Worm (Caenorhabditis elegans) whole organism, young adult: ENCODE measurements around the gene Y39B6A.29.

ENCODE experiments used
- B0035.1 ChIP-seq: sonication (generic microtip); optimal IDR thresholded peaks from 2 replicates; lab custom pipeline; 2016; ENCODE audit warnings: missing genetic modification characterization, mild to moderate bottlenecking, missing compliant biosample characterization, missing genotype, missing genetic modification reagents
- C06A6.2 ChIP-seq: fragments of 200-800 bp; sonication (Bioruptor generic); conservative IDR thresholded peaks from 2 replicates; pipeline ENCODE4 v1.3.6; 2022; ENCODE audit warnings: missing genetic modification characterization, missing compliant biosample characterization
- F33H1.4 ChIP-seq: fragments of 200-800 bp; sonication (Bioruptor generic); IDR thresholded peaks from 2 replicates; pipeline ENCODE4 v1.3.6; 2022; ENCODE audit warnings: missing genetic modification reagents, missing genetic modification characterization, missing compliant biosample characterization
- F49E8.2 ChIP-seq: sonication (generic microtip); optimal IDR thresholded peaks from 3 replicates; lab custom pipeline; 2017; ENCODE audit warnings: missing genetic modification characterization, mild to moderate bottlenecking, missing compliant biosample characterization, antibody characterized with exemption, moderate library complexity; ENCODE audit not compliant: insufficient read depth
- F57C9.4 ChIP-seq: sonication (generic microtip); optimal IDR thresholded peaks from 2 replicates; lab custom pipeline; 2017; ENCODE audit warnings: mild to moderate bottlenecking, missing genetic modification characterization, missing compliant biosample characterization
- K11D2.4 ChIP-seq: fragments of 200-800 bp; sonication (Bioruptor generic); IDR thresholded peaks from 2 replicates; pipeline ENCODE4 v1.3.6; 2022; ENCODE audit warnings: missing genetic modification reagents, missing genetic modification characterization, missing compliant biosample characterization
- K12H6.12 ChIP-seq: fragments of 200-800 bp; sonication (Bioruptor generic); optimal IDR thresholded peaks from 2 replicates; lab custom pipeline; 2018; ENCODE audit warnings: mild to moderate bottlenecking, missing genetic modification characterization, missing compliant biosample characterization
- Y53F4B.3 ChIP-seq: fragments of 200-800 bp; sonication (Bioruptor generic); IDR thresholded peaks from 2 replicates; pipeline ENCODE4 v1.3.6; 2022; ENCODE audit warnings: missing genetic modification reagents, missing genetic modification characterization, missing compliant biosample characterization
- ama-1 ChIP-seq, 3 experiments: fragments of 150-350 bp in 1 of 3; sonication (generic microtip) in 2 of 3; optimal IDR thresholded peaks; 2 replicates each; lab custom pipeline; 2014 to 2018; ENCODE audit warnings: missing biosample characterization in 2 of 3, missing genetic modification characterization in 2 of 3, missing genetic modification reagents in 2 of 3
- attf-3 ChIP-seq: fragments of 200-800 bp; sonication (Bioruptor generic); conservative IDR thresholded peaks from 2 replicates; pipeline ENCODE4 v1.3.6; 2022; ENCODE audit warnings: missing genetic modification reagents, missing genetic modification characterization, missing compliant biosample characterization
- attf-5 ChIP-seq: fragments of 200-800 bp; sonication (Bioruptor generic); optimal IDR thresholded peaks from 2 replicates; lab custom pipeline; 2018; ENCODE audit warnings: mild to moderate bottlenecking, missing genetic modification characterization, missing compliant biosample characterization
- attf-6 ChIP-seq: fragments of 200-800 bp; sonication (Bioruptor generic); IDR thresholded peaks from 2 replicates; pipeline ENCODE4 v1.3.6; 2022; ENCODE audit warnings: missing genetic modification reagents, missing genetic modification characterization, missing compliant biosample characterization
- bed-1 ChIP-seq: fragments of 200-800 bp; sonication (Bioruptor generic); IDR thresholded peaks from 2 replicates; pipeline ENCODE4 v1.3.6; 2022; ENCODE audit warnings: missing genetic modification reagents, missing genetic modification characterization, missing compliant biosample characterization
- cebp-1 ChIP-seq, 2 experiments: fragments of 200-800 bp in 1 of 2; sonication (Bioruptor generic) in 1 of 2; sonication (generic microtip) in 1 of 2; IDR thresholded peaks in 1 of 2; optimal IDR thresholded peaks in 1 of 2; 2 replicates each; pipeline versions ENCODE4 v1.3.6 to Lab custom; 2017 to 2022; ENCODE audit warnings: missing compliant biosample characterization in 2 of 2, missing genetic modification characterization in 2 of 2, mild to moderate bottlenecking in 1 of 2, missing genetic modification reagents in 1 of 2, moderate library complexity in 1 of 2
- ceh-100 ChIP-seq: fragments of 200-800 bp; sonication (Bioruptor generic); IDR thresholded peaks from 2 replicates; pipeline ENCODE4 v1.3.6; 2022; ENCODE audit warnings: missing genetic modification reagents, missing genetic modification characterization, missing compliant biosample characterization
- ceh-79 ChIP-seq: sonication (generic microtip); optimal IDR thresholded peaks from 2 replicates; lab custom pipeline; 2017; ENCODE audit warnings: mild to moderate bottlenecking, missing genetic modification characterization, missing compliant biosample characterization
- ceh-91 ChIP-seq: fragments of 200-800 bp; sonication (Bioruptor generic); IDR thresholded peaks from 2 replicates; pipeline ENCODE4 v1.3.6; 2022; ENCODE audit warnings: missing genetic modification reagents, missing genetic modification characterization, missing compliant biosample characterization
- dpff-1 ChIP-seq: sonication (generic microtip); optimal IDR thresholded peaks from 2 replicates; lab custom pipeline; 2017; ENCODE audit warnings: mild to moderate bottlenecking, missing genetic modification characterization, missing compliant biosample characterization
- dpl-1 ChIP-seq: fragments of 150-350 bp; optimal IDR thresholded peaks from 2 replicates; lab custom pipeline; 2014; ENCODE audit warnings: missing biosample characterization, missing genetic modification reagents, missing genetic modification characterization
- efl-1 ChIP-seq: fragments of 150-350 bp; optimal IDR thresholded peaks from 2 replicates; lab custom pipeline; 2014; ENCODE audit warnings: missing biosample characterization, missing genetic modification reagents, missing genetic modification characterization
- egl-18 ChIP-seq: fragments of 200-800 bp; sonication (Bioruptor generic); IDR thresholded peaks from 2 replicates; pipeline ENCODE4 v1.3.6; 2022; ENCODE audit warnings: missing genetic modification reagents, missing genetic modification characterization, missing compliant biosample characterization
- ekl-4 ChIP-seq: fragments of 200-800 bp; sonication (Bioruptor generic); IDR thresholded peaks from 2 replicates; pipeline ENCODE4 v1.3.6; 2022; ENCODE audit warnings: missing genetic modification reagents, missing genetic modification characterization, missing compliant biosample characterization
- hlh-26 ChIP-seq: fragments of 200-800 bp; sonication (Bioruptor generic); conservative IDR thresholded peaks from 2 replicates; pipeline ENCODE4 v1.3.6; 2022; ENCODE audit warnings: missing genetic modification reagents, missing genetic modification characterization, missing compliant biosample characterization
- hrde-1 ChIP-seq: sonication (generic microtip); optimal IDR thresholded peaks from 2 replicates; lab custom pipeline; 2016; ENCODE audit warnings: missing genetic modification characterization, mild to moderate bottlenecking, missing compliant biosample characterization, moderate library complexity, missing genotype, missing genetic modification reagents, borderline replicate concordance
- hsf-1 ChIP-seq: fragments of 200-800 bp; sonication (Bioruptor generic); IDR thresholded peaks from 2 replicates; pipeline ENCODE4 v1.3.6; 2022; ENCODE audit warnings: missing genetic modification reagents, missing genetic modification characterization, missing compliant biosample characterization
- lag-1 ChIP-seq: fragments of 200-800 bp; sonication (Bioruptor generic); IDR thresholded peaks from 2 replicates; pipeline ENCODE4 v1.3.6; 2022; ENCODE audit warnings: missing genetic modification reagents, missing genetic modification characterization, missing compliant biosample characterization
- let-526 ChIP-seq: fragments of 200-800 bp; sonication (Bioruptor generic); IDR thresholded peaks from 2 replicates; pipeline ENCODE4 v1.3.6; 2022; ENCODE audit warnings: missing genetic modification reagents, missing genetic modification characterization, missing compliant biosample characterization
- let-607 ChIP-seq, 2 experiments: fragments of 200-800 bp in 1 of 2; sonication (Bioruptor generic) in 1 of 2; sonication (generic microtip) in 1 of 2; optimal IDR thresholded peaks; 2 replicates each; lab custom pipeline; 2016 to 2018; ENCODE audit warnings: mild to moderate bottlenecking in 2 of 2, missing compliant biosample characterization in 2 of 2, missing genetic modification characterization in 2 of 2, moderate library complexity in 2 of 2, missing genotype in 1 of 2
- lin-26 ChIP-seq: fragments of 200-800 bp; sonication (Bioruptor generic); IDR thresholded peaks from 2 replicates; pipeline ENCODE4 v1.3.6; 2022; ENCODE audit warnings: missing genetic modification reagents, missing genetic modification characterization, missing compliant biosample characterization
- lsl-1 ChIP-seq: fragments of 200-800 bp; sonication (Bioruptor generic); optimal IDR thresholded peaks from 2 replicates; lab custom pipeline; 2018; ENCODE audit warnings: mild to moderate bottlenecking, missing genetic modification characterization, moderate library complexity, missing compliant biosample characterization
- madf-3 ChIP-seq: fragments of 200-800 bp; sonication (Bioruptor generic); IDR thresholded peaks from 2 replicates; pipeline ENCODE4 v1.3.6; 2022; ENCODE audit warnings: missing genetic modification reagents, missing genetic modification characterization, missing compliant biosample characterization
- madf-6 ChIP-seq: fragments of 200-800 bp; sonication (Bioruptor generic); IDR thresholded peaks from 2 replicates; pipeline ENCODE4 v1.3.6; 2022; ENCODE audit warnings: missing genetic modification reagents, missing genetic modification characterization, missing compliant biosample characterization
- madf-8 ChIP-seq: fragments of 200-800 bp; sonication (Bioruptor generic); conservative IDR thresholded peaks from 2 replicates; pipeline ENCODE4 v1.3.6; 2022; ENCODE audit warnings: missing genetic modification reagents, missing genetic modification characterization, missing compliant biosample characterization
- nfya-1 ChIP-seq: sonication (generic microtip); optimal IDR thresholded peaks from 2 replicates; lab custom pipeline; 2017; ENCODE audit warnings: antibody characterized with exemption, missing compliant biosample characterization, missing genetic modification characterization, borderline replicate concordance; ENCODE audit not compliant: insufficient read depth
- nhr-80 ChIP-seq: sonication (generic microtip); optimal IDR thresholded peaks from 2 replicates; lab custom pipeline; 2016; ENCODE audit warnings: missing genetic modification characterization, missing compliant biosample characterization
- rcor-1 ChIP-seq: fragments of 200-800 bp; sonication (Bioruptor generic); IDR thresholded peaks from 2 replicates; pipeline ENCODE4 v1.3.6; 2022; ENCODE audit warnings: missing genetic modification reagents, missing genetic modification characterization, missing compliant biosample characterization
- sea-2 ChIP-seq: fragments of 200-800 bp; sonication (Bioruptor generic); IDR thresholded peaks from 2 replicates; pipeline ENCODE4 v1.3.6; 2022; ENCODE audit warnings: missing genetic modification characterization, missing compliant biosample characterization
- snpc-1.3 ChIP-seq: sonication (generic microtip); optimal IDR thresholded peaks from 2 replicates; lab custom pipeline; 2017; ENCODE audit warnings: missing genetic modification characterization, mild to moderate bottlenecking, missing compliant biosample characterization, antibody characterized with exemption, moderate library complexity, missing genotype, missing genetic modification reagents; ENCODE audit not compliant: insufficient read depth
- tbx-9 ChIP-seq: sonication (generic microtip); optimal IDR thresholded peaks from 2 replicates; lab custom pipeline; 2016; ENCODE audit warnings: borderline replicate concordance, missing genetic modification characterization, inconsistent platforms, missing compliant biosample characterization
- xnd-1 ChIP-seq: sonication (generic microtip); optimal IDR thresholded peaks from 2 replicates; lab custom pipeline; 2016; ENCODE audit warnings: missing genotype, missing genetic modification reagents, missing genetic modification characterization, missing compliant biosample characterization

The Y39B6A.29 gene

ce11 chrV:18980980-18981529 is 43.5 kb downstream of the Y39B6A.29 start, which contains the start of the genes mrps-35 and sws-1 (continued):
- TF ChIP-seq rcor-1 (GFP tag; lab: Robert Waterston, UW) (peak; percentile 66), cebp-1 (GFP tag; IDR thresholded peaks at IDR 0.05; lab: Robert Waterston, UW) (no peak), cebp-1 (tag; optimal IDR thresholded peaks at IDR 0.05; lab: Kevin White, UChicago) (no peak), F49E8.2 (tag; lab: Kevin White, UChicago) (no peak), let-607 (tag; optimal IDR thresholded peaks at IDR 0.05; lab: Kevin White, UChicago) (peak in 1 of 2 experiments; percentile 53), B0035.1 (no peak), ceh-79 (tag; lab: Kevin White, UChicago) (no peak), F57C9.4 (tag; lab: Kevin White, UChicago) (peak; percentile 37), attf-3 (peak; percentile 45; the same call in 1 of the 2 replicates), let-526 (GFP tag; lab: Robert Waterston, UW) (0 out of 2 replicates have a peak, but pooled peaks have one; percentile 45), ceh-91 (GFP tag; lab: Robert Waterston, UW) (peak; percentile 14; the same call in 1 of the 2 replicates), hrde-1 (tag; lab: Kevin White, UChicago) (peak; percentile 3)
- TF ChIP-seq, all 124 proteins: peak for 48

DNA sequence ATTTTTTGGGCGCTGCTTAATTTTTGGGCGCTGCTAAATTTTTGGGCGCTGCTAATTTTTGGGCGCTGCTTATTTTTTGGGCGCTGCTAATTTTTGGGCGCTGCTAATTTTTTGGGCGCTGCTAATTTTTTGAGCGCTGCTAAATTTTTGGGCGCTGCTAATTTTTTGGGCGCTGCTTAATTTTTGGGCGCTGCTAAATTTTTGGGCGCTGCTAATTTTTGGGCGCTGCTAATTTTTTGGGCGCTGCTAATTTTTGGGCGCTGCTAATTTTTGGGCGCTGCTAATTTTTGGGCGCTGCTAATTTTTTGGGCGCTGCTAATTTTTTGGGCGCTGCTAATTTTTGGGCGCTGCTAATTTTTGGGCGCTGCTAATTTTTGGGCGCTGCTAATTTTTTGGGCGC is 44.5 kb downstream of the Y39B6A.29 start:
- TF ChIP-seq bed-1 (GFP tag; lab: Robert Waterston, UW) (0 out of 2 replicates have a peak, but pooled peaks have one; percentile 25), let-526 (GFP tag; lab: Robert Waterston, UW) (0 out of 2 replicates have a peak, but pooled peaks have one; percentile 17), madf-6 (GFP tag; lab: Robert Waterston, UW) (0 out of 2 replicates have a peak, but pooled peaks have one; percentile 15), lin-26 (GFP tag; lab: Robert Waterston, UW) (0 out of 2 replicates have a peak, but pooled peaks have one; percentile 22), F33H1.4 (GFP tag; lab: Robert Waterston, UW) (0 out of 2 replicates have a peak, but pooled peaks have one; percentile 22), K11D2.4 (0 out of 2 replicates have a peak, but pooled peaks have one; percentile 9), madf-3 (GFP tag; lab: Robert Waterston, UW) (peak; percentile 8; the same call in 1 of the 2 replicates)

- TF ChIP-seq nfya-1 (tag; lab: Kevin White, UChicago) (no peak), C06A6.2 (GFP tag; lab: Robert Waterston, UW) (no peak), efl-1 (GFP tag; lab: Kevin White, UChicago) (no peak), nhr-80 (tag; lab: Kevin White, UChicago) (peak; percentile 60), K12H6.12 (tag; lab: Kevin White, UChicago) (no peak), attf-6 (no peak)
- TF ChIP-seq, all 124 proteins: peak for 1
These were observed 46.3 kb downstream of the Y39B6A.29 start for ce11 chrV:18978301-18978700.

ce11 chrV:18977876-18978275 is 46.7 kb downstream of the Y39B6A.29 start, which contains the start of gene Y39B6A.41:
TSS of gene Y39B6A.41 (minus strand) at chrV:18977976.
- TF ChIP-seq attf-5 (GFP tag; lab: Kevin White, UChicago) = no peak
- no peak for TF ChIP-seq Y53F4B.3 (GFP tag; lab: Robert Waterston, UW)
- TF ChIP-seq K11D2.4 = no peak
- no peak for TF ChIP-seq sea-2 (GFP tag; lab: Robert Waterston, UW)
- no peak for TF ChIP-seq lsl-1
- TF ChIP-seq F49E8.2 (tag; lab: Kevin White, UChicago) = no peak
- no peak for TF ChIP-seq dpl-1
- TF ChIP-seq xnd-1 (tag; lab: Kevin White, UChicago) = no peak
- TF ChIP-seq dpff-1 = no peak
- TF ChIP-seq C06A6.2 (GFP tag; lab: Robert Waterston, UW) = no peak
- no peak for TF ChIP-seq ceh-100 (GFP tag; lab: Robert Waterston, UW)
- TF ChIP-seq lag-1 (GFP tag; lab: Robert Waterston, UW) = no peak
- TF ChIP-seq egl-18 (GFP tag; lab: Robert Waterston, UW) = no peak
- TF ChIP-seq ekl-4 (GFP tag; lab: Robert Waterston, UW) = no peak
- no peak for TF ChIP-seq hsf-1
- no peak for TF ChIP-seq ama-1 (optimal IDR thresholded peaks at IDR 0.05; lab: Kevin White, UChicago)
- no peak for TF ChIP-seq ama-1 (GFP tag; optimal IDR thresholded peaks at IDR 0.05; lab: Kevin White, UChicago)
- TF ChIP-seq tbx-9 (tag; lab: Kevin White, UChicago) = no peak
- TF ChIP-seq hlh-26 (GFP tag; lab: Robert Waterston, UW) = no peak
- no peak for TF ChIP-seq snpc-1.3
- no peak for TF ChIP-seq madf-8 (GFP tag; lab: Robert Waterston, UW)
- TF ChIP-seq, all 124 proteins: peak for 0
